Worm (Caenorhabditis elegans): ENCODE data around the gene F54D5.9.
A peak's percentile ranks its signal among the peaks of the same experiment; 100 is the strongest.

Gene F54D5.9

ce11 chrII:11542958-11543357, 1.7 kb downstream of the F54D5.9 start:
- TF ChIP-seq ccch-3 (GFP tag; optimal IDR thresholded peaks at IDR 0.05) (no peak), pha-4 (tag; optimal IDR thresholded peaks at IDR 0.05) (no peak), ztf-25 (GFP tag; IDR thresholded peaks at IDR 0.05) (no peak), ztf-26 (tag; optimal IDR thresholded peaks at IDR 0.05) (no peak), F55B11.4 (tag; optimal IDR thresholded peaks at IDR 0.05; ENCODE audit: borderline replicate concordance, insufficient read depth) (no peak), zfh-2 (GFP tag; conservative IDR thresholded peaks at IDR 0.05) (peak; percentile 30; the same call in 1 of the 2 replicates), hlh-12 (tag; optimal IDR thresholded peaks at IDR 0.05) (no peak)

- no peak for TF ChIP-seq C06A6.2 (GFP tag; conservative IDR thresholded peaks at IDR 0.05)
- 0 out of 2 replicates have a peak, but pooled peaks have one; percentile 5 for TF ChIP-seq hsf-1 (GFP tag; IDR thresholded peaks at IDR 0.05)
- TF ChIP-seq Y53G8AR.9 (GFP tag; conservative IDR thresholded peaks at IDR 0.05), result 0 out of 2 replicates have a peak, but pooled peaks have one; percentile 43
- no peak for TF ChIP-seq sdz-38 (tag; optimal IDR thresholded peaks at IDR 0.05)
- no peak for TF ChIP-seq F23B12.7 (tag; optimal IDR thresholded peaks at IDR 0.05; ENCODE audit: insufficient read depth)
- no peak for TF ChIP-seq ceh-27 (GFP tag; optimal IDR thresholded peaks at IDR 0.05)
- no peak for TF ChIP-seq bed-1 (GFP tag; IDR thresholded peaks at IDR 0.05)
- no peak for TF ChIP-seq ztf-26 (tag; optimal IDR thresholded peaks at IDR 0.05)
- no peak for TF ChIP-seq cebp-1 (GFP tag; IDR thresholded peaks at IDR 0.05)
- peak; percentile 18 for TF ChIP-seq cebp-1 (tag; optimal IDR thresholded peaks at IDR 0.05)
- TF ChIP-seq dox-1 (GFP tag; IDR thresholded peaks at IDR 0.05), result no peak
- TF ChIP-seq D2030.7 (GFP tag; IDR thresholded peaks at IDR 0.05), result no peak
- peak; percentile 14 for TF ChIP-seq snpc-3.4 (tag; optimal IDR thresholded peaks at IDR 0.05)
- peak; percentile 5 for TF ChIP-seq tbp1 (GFP tag; optimal IDR thresholded peaks at IDR 0.05)
Observed at ce11 chrII:11542385-11542784, 2.2 kb downstream of the F54D5.9 start, which contains the start of gene gtf-2E2. Gene gtf-2E2, minus strand, starts transcription at chrII:11542495.

DNA sequence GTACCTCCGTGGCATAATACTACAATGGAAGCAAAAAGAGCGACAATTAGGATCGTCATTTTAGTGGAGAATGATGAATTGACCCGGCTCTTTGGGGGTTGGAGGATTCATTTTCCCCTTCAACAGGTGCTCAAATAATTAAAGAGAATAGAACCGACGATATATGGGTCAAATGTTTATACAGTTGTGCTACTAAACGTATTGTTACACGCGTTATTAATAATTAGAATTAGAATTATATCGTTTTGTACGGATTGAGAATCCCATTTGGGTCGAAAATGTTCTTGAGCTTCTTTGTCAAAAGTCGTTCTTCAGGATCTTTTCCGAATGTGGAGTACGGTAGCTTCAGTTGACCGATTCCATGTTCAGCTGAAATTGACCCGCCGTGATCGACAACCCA, 5.9 kb downstream of the F54D5.9 start, which contains the start of gene Y62F5A.9:
TSS of gene Y62F5A.9 (minus strand) at position 101 of the 400 bp plus-strand sequence.
- TF ChIP-seq mes-4 (tag; optimal IDR thresholded peaks at IDR 0.05), result no peak
- no peak for TF ChIP-seq hlh-26 (GFP tag; conservative IDR thresholded peaks at IDR 0.05)
- no peak for TF ChIP-seq ztf-25 (GFP tag; IDR thresholded peaks at IDR 0.05)
- TF ChIP-seq snpc-1.1 (tag; optimal IDR thresholded peaks at IDR 0.05; ENCODE audit: insufficient read depth), result no peak
- peak; percentile 32 for TF ChIP-seq snpc-3.4 (tag; optimal IDR thresholded peaks at IDR 0.05)
- no peak for TF ChIP-seq cebp-1 (GFP tag; IDR thresholded peaks at IDR 0.05)
- peak; percentile 6 for TF ChIP-seq cebp-1 (tag; optimal IDR thresholded peaks at IDR 0.05)

DNA sequence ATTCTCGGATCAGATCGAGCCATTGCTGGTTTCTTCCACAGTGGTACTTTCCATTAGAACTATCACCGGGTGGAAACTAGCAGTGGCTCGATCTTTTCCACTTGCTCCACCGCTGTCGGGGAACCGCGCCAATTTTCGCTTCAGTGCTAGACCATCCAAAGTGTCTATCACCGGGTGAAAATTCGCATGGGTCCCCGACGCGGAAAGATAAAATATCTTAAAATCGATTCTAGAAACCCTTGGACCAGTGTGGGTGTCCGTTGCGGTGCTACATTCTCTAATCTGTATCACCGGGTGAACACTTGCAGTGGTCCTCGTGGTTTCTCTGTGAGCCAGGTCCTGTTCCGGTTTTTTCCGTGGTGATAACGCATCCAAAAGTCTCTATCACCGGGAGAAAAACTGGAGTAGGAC, 7.0 kb downstream of the F54D5.9 start:
- TF ChIP-seq aptf-3 (GFP tag; IDR thresholded peaks at IDR 0.05) (no peak), Y56A3A.18 (GFP tag; IDR thresholded peaks at IDR 0.05) (no peak), dpl-1 (GFP tag; optimal IDR thresholded peaks at IDR 0.05) (no peak), ekl-4 (GFP tag; IDR thresholded peaks at IDR 0.05) (no peak), bed-2 (GFP tag; IDR thresholded peaks at IDR 0.05) (no peak), sea-2 (GFP tag; IDR thresholded peaks at IDR 0.05) (no peak), ama-1 (optimal IDR thresholded peaks at IDR 0.05) (no peak), ama-1 (GFP tag; optimal IDR thresholded peaks at IDR 0.05) (no peak), ztf-26 (tag; optimal IDR thresholded peaks at IDR 0.05) (no peak), let-526 (GFP tag; IDR thresholded peaks at IDR 0.05) (no peak), nhr-179 (tag; optimal IDR thresholded peaks at IDR 0.05) (no peak), B0336.3 (GFP tag; IDR thresholded peaks at IDR 0.05) (0 out of 2 replicates have a peak, but pooled peaks have one; percentile 24), mes-4 (tag; optimal IDR thresholded peaks at IDR 0.05) (no peak), efl-1 (GFP tag; optimal IDR thresholded peaks at IDR 0.05) (no peak), F37B4.10 (GFP tag; IDR thresholded peaks at IDR 0.05) (no peak), ets-4 (GFP tag; optimal IDR thresholded peaks at IDR 0.05) (no peak), sptf-2 (GFP tag; optimal IDR thresholded peaks at IDR 0.05) (no peak), ztf-25 (GFP tag; IDR thresholded peaks at IDR 0.05) (0 out of 2 replicates have a peak, but pooled peaks have one; percentile 43), lir-1 (GFP tag; conservative IDR thresholded peaks at IDR 0.05) (0 out of 2 replicates have a peak, but pooled peaks have one; percentile 10), tbx-9 (tag; optimal IDR thresholded peaks at IDR 0.05; ENCODE audit: borderline replicate concordance) (no peak), ceh-40 (GFP tag; IDR thresholded peaks at IDR 0.05) (no peak), zfh-2 (GFP tag; conservative IDR thresholded peaks at IDR 0.05) (0 out of 2 replicates have a peak, but pooled peaks have one; percentile 3), gei-17 (GFP tag; optimal IDR thresholded peaks at IDR 0.05) (no peak), sdz-38 (tag; optimal IDR thresholded peaks at IDR 0.05) (no peak), ccch-3 (GFP tag; optimal IDR thresholded peaks at IDR 0.05) (no peak), nfyb-1 (GFP tag; IDR thresholded peaks at IDR 0.05) (0 out of 2 replicates have a peak, but pooled peaks have one; percentile 12)
